Worm (Caenorhabditis elegans): ENCODE measurements around the gene chil-18.

The chil-18 gene

DNA sequence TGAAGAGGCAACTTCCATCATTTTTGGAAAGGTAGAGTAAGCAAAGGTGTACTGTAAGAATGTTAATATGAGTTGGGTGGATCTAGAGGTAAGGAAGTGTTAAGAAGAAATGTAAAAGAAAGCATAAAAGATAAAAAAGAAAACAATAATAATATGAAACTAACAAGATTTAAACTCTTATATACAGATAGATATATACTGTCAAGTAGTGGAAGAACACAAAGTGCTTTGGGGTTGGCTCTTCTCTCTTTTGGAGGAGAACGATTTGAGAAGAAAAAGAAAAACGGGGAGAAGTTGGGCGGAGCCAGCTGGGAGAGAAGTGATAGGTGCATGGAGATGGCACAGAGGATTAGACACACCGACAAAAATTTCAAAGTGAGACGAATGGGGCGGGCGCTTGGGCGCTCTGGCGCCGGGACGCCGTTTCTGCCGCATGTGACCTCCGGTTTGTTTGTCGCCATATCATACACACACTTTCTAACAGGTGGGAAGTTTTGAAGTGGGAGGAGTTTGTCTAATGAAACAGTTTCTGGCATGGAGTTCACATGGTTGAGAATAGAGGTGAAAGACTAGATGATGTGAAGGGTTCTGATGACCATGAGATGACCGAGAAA, 39.4 kb downstream of the chil-18 start, which contains the start of gene T19H5.4 (continued):
- TF ChIP-seq ceh-63 (GFP tag; optimal IDR thresholded peaks at IDR 0.05) (no peak), grh-1 (GFP tag; IDR thresholded peaks at IDR 0.05) (peak; percentile 40; the same call in 1 of the 2 replicates), C34B4.2 (tag; optimal IDR thresholded peaks at IDR 0.05) (no peak), lin-13 (GFP tag; optimal IDR thresholded peaks at IDR 0.05) (peak; percentile 44), sup-37 (GFP tag; optimal IDR thresholded peaks at IDR 0.05) (no peak), nhr-76 (tag; optimal IDR thresholded peaks at IDR 0.05) (no peak), lin-35 (GFP tag; optimal IDR thresholded peaks at IDR 0.05) (peak; percentile 15 to 61), nhr-90 (tag; optimal IDR thresholded peaks at IDR 0.05; ENCODE audit: poor library complexity) (peak; percentile 74), nhr-71 (tag; optimal IDR thresholded peaks at IDR 0.05) (peak; percentile 81), lir-3 (tag; optimal IDR thresholded peaks at IDR 0.05; ENCODE audit: poor library complexity) (peak; percentile 12), pax-3 (tag; optimal IDR thresholded peaks at IDR 0.05) (no peak), nhr-20 (tag; optimal IDR thresholded peaks at IDR 0.05) (peak; percentile 85), unc-86 (tag; optimal IDR thresholded peaks at IDR 0.05) (no peak), unc-30 (tag; optimal IDR thresholded peaks at IDR 0.05) (no peak), C04F5.9 (tag; optimal IDR thresholded peaks at IDR 0.05) (no peak), F16B12.6 (tag; optimal IDR thresholded peaks at IDR 0.05) (no peak), blmp-1 (tag; optimal IDR thresholded peaks at IDR 0.05) (peak; percentile 64), lin-39 (tag; optimal IDR thresholded peaks at IDR 0.05) (no peak), ama-1 (optimal IDR thresholded peaks at IDR 0.05) (no peak), jun-1 (tag; optimal IDR thresholded peaks at IDR 0.05) (peak; percentile 34), snu-23 (GFP tag; optimal IDR thresholded peaks at IDR 0.05) (peak; percentile 66), egl-13 (tag; optimal IDR thresholded peaks at IDR 0.05) (no peak), vab-15 (tag; optimal IDR thresholded peaks at IDR 0.05) (no peak), elt-2 (tag; optimal IDR thresholded peaks at IDR 0.05) (peak; percentile 65), dpl-1 (GFP tag; optimal IDR thresholded peaks at IDR 0.05) (peak in 2 of 3 experiments; percentile 10 to 16), nhr-28 (tag; optimal IDR thresholded peaks at IDR 0.05) (no peak), ceh-82 (tag; optimal IDR thresholded peaks at IDR 0.05) (peak; percentile 3 to 16 (median 12))

DNA sequence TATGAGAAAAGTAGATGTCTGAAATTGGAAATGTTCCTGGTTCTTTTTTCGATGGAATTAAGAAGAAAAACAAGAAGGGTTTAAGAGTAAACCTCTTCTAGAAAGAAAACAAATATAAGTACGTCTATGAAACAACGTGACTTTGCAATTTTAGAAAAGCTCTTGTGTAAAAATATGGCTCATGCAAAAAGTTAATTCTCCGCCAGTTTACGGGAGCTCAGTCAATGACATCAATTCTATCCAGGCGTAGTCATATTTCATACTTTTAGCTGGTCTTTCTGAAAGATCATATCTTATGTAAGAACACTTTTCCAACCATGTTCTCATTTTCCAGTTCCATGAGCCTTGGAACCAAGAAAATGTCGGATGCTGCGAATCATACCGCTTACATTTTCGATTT, 41.9 kb downstream of the chil-18 start:
- no peak for TF ChIP-seq unc-98 (GFP tag; IDR thresholded peaks at IDR 0.05)
- TF ChIP-seq ztf-11 (tag; optimal IDR thresholded peaks at IDR 0.05), result no peak
- no peak for TF ChIP-seq nhr-237 (tag; optimal IDR thresholded peaks at IDR 0.05)
- no peak for TF ChIP-seq pag-3 (tag; optimal IDR thresholded peaks at IDR 0.05; ENCODE audit: borderline replicate concordance, insufficient read depth)
- TF ChIP-seq lin-39 (tag; optimal IDR thresholded peaks at IDR 0.05), result no peak
- TF ChIP-seq ceh-8 (GFP tag; optimal IDR thresholded peaks at IDR 0.05), result no peak
- TF ChIP-seq efl-1 (optimal IDR thresholded peaks at IDR 0.05), result no peak
- no peak for TF ChIP-seq efl-1 (GFP tag; optimal IDR thresholded peaks at IDR 0.05 in 1 of 2)
- TF ChIP-seq sox-4 (tag; optimal IDR thresholded peaks at IDR 0.05), result no peak
- no peak for TF ChIP-seq grh-1 (GFP tag; IDR thresholded peaks at IDR 0.05)
- no peak for TF ChIP-seq hpl-2 (GFP tag; optimal IDR thresholded peaks at IDR 0.05)

DNA sequence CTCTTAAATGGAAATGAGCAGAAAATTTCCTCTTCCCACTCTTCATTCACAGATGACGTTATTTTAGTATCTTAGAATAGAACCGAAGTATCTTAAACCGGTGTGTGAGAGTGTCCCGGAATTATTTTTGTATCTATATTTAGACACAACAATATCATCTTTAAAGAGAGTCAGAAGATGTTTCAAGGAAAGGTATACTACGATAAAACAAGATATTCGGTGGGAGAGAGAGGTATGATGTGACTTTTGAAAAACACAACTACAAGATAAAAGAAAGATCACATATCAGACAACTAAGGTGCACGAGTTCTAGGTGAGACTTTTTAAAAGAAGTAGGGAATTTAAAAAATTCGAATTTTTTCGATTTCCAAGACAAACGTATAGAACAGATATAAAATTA, 42.5 kb downstream of the chil-18 start:
- TF ChIP-seq nhr-12 (tag; optimal IDR thresholded peaks at IDR 0.05) (no peak), lin-14 (GFP tag; optimal IDR thresholded peaks at IDR 0.05) (peak; percentile 39), C04F5.9 (tag; optimal IDR thresholded peaks at IDR 0.05) (no peak), lin-39 (tag; optimal IDR thresholded peaks at IDR 0.05) (no peak), vab-15 (tag; optimal IDR thresholded peaks at IDR 0.05) (no peak), nhr-47 (tag; optimal IDR thresholded peaks at IDR 0.05) (no peak), nhr-20 (tag; optimal IDR thresholded peaks at IDR 0.05) (peak; percentile 61), C16A3.4 (tag; optimal IDR thresholded peaks at IDR 0.05) (no peak), nhr-237 (tag; optimal IDR thresholded peaks at IDR 0.05) (no peak), zip-4 (GFP tag; optimal IDR thresholded peaks at IDR 0.05) (no peak), unc-62 (GFP tag; optimal IDR thresholded peaks at IDR 0.05) (no peak), nhr-71 (tag; optimal IDR thresholded peaks at IDR 0.05) (peak; percentile 54), sox-4 (tag; optimal IDR thresholded peaks at IDR 0.05) (no peak), dsc-1 (tag; optimal IDR thresholded peaks at IDR 0.05) (no peak), skn-1 (tag; optimal IDR thresholded peaks at IDR 0.05) (no peak), Y116A8C.19 (tag; optimal IDR thresholded peaks at IDR 0.05; ENCODE audit: borderline replicate concordance) (no peak), C34B4.2 (tag; optimal IDR thresholded peaks at IDR 0.05) (no peak), nhr-85 (tag) (peak; percentile 84), blmp-1 (tag; optimal IDR thresholded peaks at IDR 0.05) (no peak), elt-2 (tag; optimal IDR thresholded peaks at IDR 0.05) (no peak), ceh-90 (tag; optimal IDR thresholded peaks at IDR 0.05) (no peak), jun-1 (tag; optimal IDR thresholded peaks at IDR 0.05) (no peak), unc-86 (tag; optimal IDR thresholded peaks at IDR 0.05) (no peak), nhr-11 (tag; optimal IDR thresholded peaks at IDR 0.05) (no peak), pag-3 (tag; optimal IDR thresholded peaks at IDR 0.05; ENCODE audit: borderline replicate concordance, insufficient read depth) (no peak)
